Worm (Caenorhabditis elegans) whole organism, L4/young adult: Measurements from ENCODE around the gene C49C3.9.

Experiments
- W03F9.2 ChIP-seq: fragments of 150-350 bp; optimal IDR thresholded peaks from 2 replicates; lab custom pipeline; 2014; ENCODE audit warnings: missing biosample characterization, missing genetic modification characterization
- dao-5 ChIP-seq: sonication (generic microtip); optimal IDR thresholded peaks from 2 replicates; lab custom pipeline; 2016; ENCODE audit warnings: missing genotype, missing genetic modification characterization, moderate library complexity, missing compliant biosample characterization
- him-1 ChIP-seq: sonication (generic microtip); optimal IDR thresholded peaks from 2 replicates; lab custom pipeline; 2016; ENCODE audit warnings: missing genotype, missing genetic modification reagents, missing genetic modification characterization, missing compliant biosample characterization

- TF ChIP-seq him-1 (no peak), W03F9.2 (tag; lab: Kevin White, UChicago) (no peak), dao-5 (tag; lab: Kevin White, UChicago) (no peak)
Observed at ce11 chrIV:17293068-17293467, 49.0 kb downstream of the C49C3.9 start.
